Fruit fly (Drosophila melanogaster): ENCODE data around the gene CG1354.
A peak's percentile ranks its signal among the peaks of the same experiment; 100 is the strongest.

- TF ChIP-seq ss (GFP tag; optimal IDR thresholded peaks at IDR 0.05) (no peak), Hr39 (GFP tag; optimal IDR thresholded peaks at IDR 0.05) (peak; percentile 28), CG16779 (tag; optimal IDR thresholded peaks at IDR 0.05) (no peak), Sox14 (GFP tag; optimal IDR thresholded peaks at IDR 0.05) (no peak), Ets96B (tag; optimal IDR thresholded peaks at IDR 0.05) (no peak)
These were observed 31.0 kb upstream of the CG1354 start for dm6 chrX:9747503-9747902.

Measured in whole organism, prepupa.